Worm (Caenorhabditis elegans): ENCODE data around the gene unc-64.

The unc-64 gene

ce11 chrIII:13296289-13296874, 19.3 kb downstream of the unc-64 start, which contains the start of gene npp-18 (continued):
- TF ChIP-seq F16B12.6 (tag; optimal IDR thresholded peaks at IDR 0.05) = peak; percentile 22
- TF ChIP-seq lin-14 (GFP tag; optimal IDR thresholded peaks at IDR 0.05) = peak; percentile 64
- peak; percentile 52 to 78 (median 67) for TF ChIP-seq ceh-82 (tag; optimal IDR thresholded peaks at IDR 0.05)
- TF ChIP-seq fos-1 (tag; optimal IDR thresholded peaks at IDR 0.05) = peak; percentile 23
- peak; percentile 73 for TF ChIP-seq grh-1 (GFP tag; IDR thresholded peaks at IDR 0.05)
- TF ChIP-seq ceh-88 (GFP tag; IDR thresholded peaks at IDR 0.05) = peak; percentile 81
- peak in 1 of 6 experiments; percentile 29 for TF ChIP-seq elt-3 (tag; optimal IDR thresholded peaks at IDR 0.05)
- peak; percentile 38 for TF ChIP-seq snpc-4 (tag; optimal IDR thresholded peaks at IDR 0.05)
- peak in 1 of 2 experiments; percentile 28 for TF ChIP-seq mdl-1 (tag; optimal IDR thresholded peaks at IDR 0.05)
- TF ChIP-seq sox-4 (tag; optimal IDR thresholded peaks at IDR 0.05) = peak; percentile 53
- peak; percentile 70 for TF ChIP-seq unc-130 (tag; optimal IDR thresholded peaks at IDR 0.05)
- TF ChIP-seq nhr-237 (tag; optimal IDR thresholded peaks at IDR 0.05) = peak; percentile 28

ce11 chrIII:13298722-13299431, 21.8 kb downstream of the unc-64 start, which contains the start of gene pgm-2:
Gene pgm-2 (plus strand): TSS chrIII:13299378.
- TF ChIP-seq mep-1 (tag; optimal IDR thresholded peaks at IDR 0.05) = peak; percentile 58
- no peak for TF ChIP-seq ceh-88 (GFP tag; IDR thresholded peaks at IDR 0.05)
- no peak for TF ChIP-seq irx-1 (tag; optimal IDR thresholded peaks at IDR 0.05)
- no peak for TF ChIP-seq ceh-8 (GFP tag; optimal IDR thresholded peaks at IDR 0.05)
- no peak for TF ChIP-seq C16A3.4 (tag; optimal IDR thresholded peaks at IDR 0.05)
- TF ChIP-seq unc-98 (GFP tag; IDR thresholded peaks at IDR 0.05) = no peak
- TF ChIP-seq aha-1 (tag; optimal IDR thresholded peaks at IDR 0.05) = no peak
- TF ChIP-seq swsn-7 (tag; optimal IDR thresholded peaks at IDR 0.05) = no peak
- TF ChIP-seq ztf-11 (tag; optimal IDR thresholded peaks at IDR 0.05) = no peak
- TF ChIP-seq rnt-1 (tag; optimal IDR thresholded peaks at IDR 0.05) = peak; percentile 9
- peak in 1 of 6 experiments; percentile 20 for TF ChIP-seq elt-3 (tag; optimal IDR thresholded peaks at IDR 0.05)
- TF ChIP-seq mab-9 (GFP tag; IDR thresholded peaks at IDR 0.05) = no peak
- peak; percentile 19 for TF ChIP-seq aly-2 (tag; optimal IDR thresholded peaks at IDR 0.05)
- TF ChIP-seq efl-3 (GFP tag; optimal IDR thresholded peaks at IDR 0.05) = no peak
- no peak for TF ChIP-seq ztf-4 (tag; optimal IDR thresholded peaks at IDR 0.05)
- TF ChIP-seq ceh-90 (tag; optimal IDR thresholded peaks at IDR 0.05) = no peak
- peak in 1 of 2 experiments; percentile 19 for TF ChIP-seq efl-1 (optimal IDR thresholded peaks at IDR 0.05)
- TF ChIP-seq efl-1 (GFP tag; optimal IDR thresholded peaks at IDR 0.05 in 1 of 2) = peak in 1 of 2 experiments; percentile 83
- no peak for TF ChIP-seq nhr-12 (tag; optimal IDR thresholded peaks at IDR 0.05)
- no peak for TF ChIP-seq grh-1 (GFP tag; IDR thresholded peaks at IDR 0.05)
- TF ChIP-seq lsy-2 (tag; optimal IDR thresholded peaks at IDR 0.05) = peak in 1 of 2 experiments; percentile 34
- TF ChIP-seq tlp-1 (tag; optimal IDR thresholded peaks at IDR 0.05) = no peak
- TF ChIP-seq skn-1 (tag; optimal IDR thresholded peaks at IDR 0.05) = peak; percentile 8
- TF ChIP-seq nhr-90 (tag; optimal IDR thresholded peaks at IDR 0.05; ENCODE audit: poor library complexity) = peak; percentile 22
- peak in 1 of 3 experiments; percentile 2 for TF ChIP-seq dpl-1 (GFP tag; optimal IDR thresholded peaks at IDR 0.05)
- peak; percentile 2 for TF ChIP-seq nhr-47 (tag; optimal IDR thresholded peaks at IDR 0.05)
- TF ChIP-seq elt-2 (tag; optimal IDR thresholded peaks at IDR 0.05) = peak; percentile 18
- peak; percentile 61 for TF ChIP-seq blmp-1 (tag; optimal IDR thresholded peaks at IDR 0.05)
- no peak for TF ChIP-seq ceh-63 (GFP tag; optimal IDR thresholded peaks at IDR 0.05)
- TF ChIP-seq snu-23 (GFP tag; optimal IDR thresholded peaks at IDR 0.05) = peak; percentile 36
- TF ChIP-seq Y116A8C.19 (tag; optimal IDR thresholded peaks at IDR 0.05; ENCODE audit: borderline replicate concordance) = no peak
- no peak for TF ChIP-seq mef-2 (tag; optimal IDR thresholded peaks at IDR 0.05)
- TF ChIP-seq nhr-85 (tag) = peak; percentile 76
